Worm (Caenorhabditis elegans) whole organism, L4/young adult: ENCODE measurements around the gene K09E9.3.

ENCODE experiments used
- W03F9.2 ChIP-seq: fragments of 150-350 bp; optimal IDR thresholded peaks from 2 replicates; lab custom pipeline; 2014; ENCODE audit warnings: missing biosample characterization, missing genetic modification characterization
- him-1 ChIP-seq: sonication (generic microtip); optimal IDR thresholded peaks from 2 replicates; lab custom pipeline; 2016; ENCODE audit warnings: missing genotype, missing genetic modification reagents, missing genetic modification characterization, missing compliant biosample characterization

ce11 chrX:15630340-15630739, 16.7 kb upstream of the K09E9.3 start, which contains the start of gene K09E9.4:
- TF ChIP-seq him-1 (tag; lab: Kevin White, UChicago) (no peak), W03F9.2 (no peak)
